Worm (Caenorhabditis elegans) whole organism, mixed stage, embryonic: ENCODE measurements around the gene W02B12.16.

Source experiments
- M03D4.4 ChIP-seq: sonication (generic microtip); optimal IDR thresholded peaks from 2 replicates; lab custom pipeline; 2017; ENCODE audit warnings: mild to moderate bottlenecking, missing genetic modification characterization, missing compliant biosample characterization
- bed-3 ChIP-seq: fragments of 200-800 bp; sonication (Bioruptor generic); optimal IDR thresholded peaks from 3 replicates; lab custom pipeline; 2018; ENCODE audit warnings: mild to moderate bottlenecking, missing genetic modification characterization, moderate library complexity, missing compliant biosample characterization
- blmp-1 ChIP-seq: fragments of 150-350 bp; optimal IDR thresholded peaks from 2 replicates; lab custom pipeline; 2014; ENCODE audit warnings: missing biosample characterization, missing genetic modification characterization
- ceh-39 ChIP-seq: fragments of 150-350 bp; optimal IDR thresholded peaks from 2 replicates; lab custom pipeline; 2014; ENCODE audit warnings: missing biosample characterization, missing genetic modification characterization
- ceh-83 ChIP-seq: fragments of 200-800 bp; sonication (Bioruptor generic); optimal IDR thresholded peaks from 2 replicates; lab custom pipeline; 2018; ENCODE audit warnings: mild to moderate bottlenecking, missing genetic modification characterization, missing compliant biosample characterization
- ces-1 ChIP-seq: fragments of 150-350 bp; optimal IDR thresholded peaks from 2 replicates; lab custom pipeline; 2014; ENCODE audit warnings: missing biosample characterization, missing genetic modification reagents, missing genetic modification characterization
- cnd-1 ChIP-seq: fragments of 200-800 bp; sonication (Bioruptor generic); optimal IDR thresholded peaks from 2 replicates; lab custom pipeline; 2018; ENCODE audit warnings: mild to moderate bottlenecking, missing genetic modification characterization, missing compliant biosample characterization
- drap-1 ChIP-seq: fragments of 200-800 bp; sonication (Bioruptor generic); optimal IDR thresholded peaks from 3 replicates; lab custom pipeline; 2018; ENCODE audit warnings: mild to moderate bottlenecking, missing genetic modification characterization, missing compliant biosample characterization
- elt-1 ChIP-seq: sonication (generic microtip); optimal IDR thresholded peaks from 2 replicates; lab custom pipeline; 2017; ENCODE audit warnings: missing genetic modification characterization, mild to moderate bottlenecking, missing compliant biosample characterization, antibody characterized with exemption, moderate library complexity, borderline replicate concordance; ENCODE audit not compliant: insufficient read depth
- elt-3 ChIP-seq: fragments of 150-350 bp; optimal IDR thresholded peaks from 2 replicates; lab custom pipeline; 2014; ENCODE audit warnings: missing biosample characterization, missing genetic modification characterization
- flh-1 ChIP-seq: fragments of 200-800 bp; sonication (Bioruptor generic); optimal IDR thresholded peaks from 2 replicates; lab custom pipeline; 2018; ENCODE audit warnings: mild to moderate bottlenecking, missing genetic modification characterization, moderate library complexity, missing compliant biosample characterization
- ham-2 ChIP-seq: fragments of 200-800 bp; sonication (Bioruptor generic); optimal IDR thresholded peaks from 2 replicates; lab custom pipeline; 2018; ENCODE audit warnings: mild to moderate bottlenecking, missing genetic modification characterization, missing compliant biosample characterization
- hlh-1 ChIP-seq: fragments of 150-350 bp; optimal IDR thresholded peaks from 2 replicates; lab custom pipeline; 2014; ENCODE audit warnings: missing biosample characterization, missing genetic modification reagents, missing genetic modification characterization
- lin-13 ChIP-seq: fragments of 150-350 bp; optimal IDR thresholded peaks from 2 replicates; lab custom pipeline; 2014; ENCODE audit warnings: missing biosample characterization, missing genetic modification characterization
- lin-32 ChIP-seq: fragments of 200-800 bp; sonication (Bioruptor generic); optimal IDR thresholded peaks from 2 replicates; lab custom pipeline; 2018; ENCODE audit warnings: mild to moderate bottlenecking, missing genetic modification characterization, missing compliant biosample characterization
- lsy-2 ChIP-seq: fragments of 150-350 bp; optimal IDR thresholded peaks from 2 replicates; lab custom pipeline; 2014; ENCODE audit warnings: missing biosample characterization, missing genetic modification characterization
- mep-1 ChIP-seq: fragments of 150-350 bp; optimal IDR thresholded peaks from 2 replicates; lab custom pipeline; 2017; ENCODE audit warnings: missing biosample characterization, missing genetic modification reagents, missing genetic modification characterization, inconsistent platforms
- mls-2 ChIP-seq: sonication (generic microtip); optimal IDR thresholded peaks from 2 replicates; lab custom pipeline; 2016; ENCODE audit warnings: mild to moderate bottlenecking, missing genetic modification characterization, moderate library complexity, missing compliant biosample characterization
- nhr-12 ChIP-seq: fragments of 150-350 bp; optimal IDR thresholded peaks from 2 replicates; lab custom pipeline; 2014; ENCODE audit warnings: missing biosample characterization, missing genetic modification characterization
- nhr-2 ChIP-seq: fragments of 150-350 bp; optimal IDR thresholded peaks from 2 replicates; lab custom pipeline; 2014; ENCODE audit warnings: missing biosample characterization, missing genetic modification characterization
- nhr-237 ChIP-seq: fragments of 150-350 bp; optimal IDR thresholded peaks from 2 replicates; lab custom pipeline; 2014; ENCODE audit warnings: missing biosample characterization, missing genetic modification characterization
- nhr-28 ChIP-seq: fragments of 150-350 bp; optimal IDR thresholded peaks from 2 replicates; lab custom pipeline; 2014; ENCODE audit warnings: missing biosample characterization, missing genetic modification characterization
- pha-4 ChIP-seq: fragments of 150-350 bp; optimal IDR thresholded peaks from 2 replicates; lab custom pipeline; 2018; ENCODE audit warnings: missing biosample characterization, missing genetic modification reagents, missing genetic modification characterization
- sem-2 ChIP-seq: fragments of 200-800 bp; sonication (Bioruptor generic); optimal IDR thresholded peaks from 2 replicates; lab custom pipeline; 2018; ENCODE audit warnings: mild to moderate bottlenecking, missing genetic modification characterization, missing compliant biosample characterization
- snpc-4 ChIP-seq: fragments of 150-350 bp; optimal IDR thresholded peaks from 2 replicates; lab custom pipeline; 2014; ENCODE audit warnings: missing biosample characterization, missing genetic modification characterization
- sptf-1 ChIP-seq: sonication (generic microtip); optimal IDR thresholded peaks from 2 replicates; lab custom pipeline; 2017; ENCODE audit warnings: mild to moderate bottlenecking, missing genetic modification characterization, moderate library complexity, missing compliant biosample characterization
- tbx-8 ChIP-seq: fragments of 200-800 bp; sonication (Bioruptor generic); optimal IDR thresholded peaks from 2 replicates; lab custom pipeline; 2018; ENCODE audit warnings: mild to moderate bottlenecking, missing genetic modification characterization, moderate library complexity, missing compliant biosample characterization
- unc-120 ChIP-seq: sonication (generic microtip); optimal IDR thresholded peaks from 2 replicates; lab custom pipeline; 2017; ENCODE audit warnings: missing genetic modification characterization, missing compliant biosample characterization; ENCODE audit not compliant: poor library complexity, severe bottlenecking
- unc-39 ChIP-seq: fragments of 150-350 bp; optimal IDR thresholded peaks from 2 replicates; lab custom pipeline; 2014; ENCODE audit warnings: missing biosample characterization, missing genetic modification characterization
- unc-62 ChIP-seq: fragments of 150-350 bp; optimal IDR thresholded peaks from 2 replicates; lab custom pipeline; 2014; ENCODE audit warnings: missing biosample characterization, missing genetic modification reagents, missing genetic modification characterization
- zip-8 ChIP-seq: fragments of 150-350 bp; optimal IDR thresholded peaks from 2 replicates; lab custom pipeline; 2014; ENCODE audit warnings: missing biosample characterization, missing genetic modification characterization
- ztf-11 ChIP-seq: fragments of 150-350 bp; optimal IDR thresholded peaks from 2 replicates; lab custom pipeline; 2014; ENCODE audit warnings: missing biosample characterization, missing genetic modification characterization

Gene W02B12.16

DNA sequence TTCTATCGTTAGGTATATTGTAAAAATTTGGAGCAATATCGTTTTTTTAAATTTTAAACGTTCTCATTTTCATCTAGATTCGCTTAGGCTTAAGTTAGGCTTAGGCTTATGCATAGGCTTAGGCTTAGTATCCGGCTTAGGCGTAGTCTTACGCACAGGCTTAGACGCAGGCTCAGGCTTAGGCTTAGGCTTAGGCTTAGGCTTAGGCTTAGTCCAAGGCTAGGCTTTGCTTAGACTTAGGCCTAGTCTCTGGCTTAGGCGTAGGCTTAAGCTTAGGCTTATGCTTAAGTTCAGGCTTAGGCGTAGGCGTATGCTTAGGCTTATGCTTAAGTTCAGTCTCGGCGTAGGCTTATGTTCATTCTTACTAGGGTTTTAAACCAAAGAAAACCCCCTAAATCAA lies 27.5 kb upstream of the W02B12.16 start:
- peak; percentile 23 for TF ChIP-seq ham-2 (GFP tag; lab: Kevin White, UChicago)
- TF ChIP-seq sptf-1 (tag; lab: Kevin White, UChicago), result peak; percentile 23
- TF ChIP-seq mep-1 (tag; lab: Kevin White, UChicago), result no peak

ce11 chrII:11501956-11502355 lies 25.6 kb upstream of the W02B12.16 start:
- TF ChIP-seq lin-13 (tag; lab: Kevin White, UChicago) (no peak), pha-4 (tag; lab: Kevin White, UChicago) (no peak), lin-32 (GFP tag; lab: Kevin White, UChicago) (no peak), drap-1 (GFP tag; lab: Kevin White, UChicago) (no peak), flh-1 (GFP tag; lab: Kevin White, UChicago) (no peak), elt-3 (tag; lab: Kevin White, UChicago) (peak; percentile 93), unc-120 (tag; lab: Kevin White, UChicago) (no peak), tbx-8 (no peak), unc-39 (tag; lab: Kevin White, UChicago) (no peak), sptf-1 (tag; lab: Kevin White, UChicago) (no peak), lsy-2 (tag; lab: Kevin White, UChicago) (no peak), bed-3 (GFP tag; lab: Kevin White, UChicago) (no peak), ceh-39 (tag; lab: Kevin White, UChicago) (no peak), cnd-1 (no peak), unc-62 (no peak), ces-1 (GFP tag; lab: Kevin White, UChicago) (no peak), blmp-1 (tag; lab: Kevin White, UChicago) (peak; percentile 91), ham-2 (GFP tag; lab: Kevin White, UChicago) (peak; percentile 59), zip-8 (tag; lab: Kevin White, UChicago) (no peak), ceh-83 (GFP tag; lab: Kevin White, UChicago) (no peak), hlh-1 (tag; lab: Kevin White, UChicago) (no peak), M03D4.4 (no peak), elt-1 (tag; lab: Kevin White, UChicago) (peak; percentile 35)

ce11 chrII:11500198-11500597 lies 23.9 kb upstream of the W02B12.16 start, which contains the start of gene B0334.20:
B0334.20 (minus strand) TSS chrII:11500459.
- no peak for TF ChIP-seq ces-1 (GFP tag; lab: Kevin White, UChicago)
- TF ChIP-seq hlh-1 (tag; lab: Kevin White, UChicago), result no peak
- TF ChIP-seq lin-32 (GFP tag; lab: Kevin White, UChicago), result no peak
- no peak for TF ChIP-seq mep-1 (tag; lab: Kevin White, UChicago)
- TF ChIP-seq ham-2 (GFP tag; lab: Kevin White, UChicago), result no peak
- no peak for TF ChIP-seq nhr-12 (tag; lab: Kevin White, UChicago)
- TF ChIP-seq mls-2, result no peak
- TF ChIP-seq sem-2 (GFP tag; lab: Kevin White, UChicago), result no peak
- TF ChIP-seq unc-120 (tag; lab: Kevin White, UChicago), result no peak
- TF ChIP-seq ceh-83 (GFP tag; lab: Kevin White, UChicago), result no peak
- TF ChIP-seq elt-3 (tag; lab: Kevin White, UChicago), result no peak
- TF ChIP-seq nhr-28 (tag; lab: Kevin White, UChicago), result no peak
- TF ChIP-seq ztf-11, result no peak
- TF ChIP-seq nhr-237 (tag; lab: Kevin White, UChicago), result no peak
- no peak for TF ChIP-seq unc-62
- no peak for TF ChIP-seq drap-1 (GFP tag; lab: Kevin White, UChicago)
- TF ChIP-seq, all 35 proteins: peak for 0

ce11 chrII:11497365-11497764 lies 21.1 kb upstream of the W02B12.16 start, which contains the start of gene B0334.5:
B0334.5 (plus strand) TSS chrII:11497665.
- TF ChIP-seq ceh-83 (GFP tag; lab: Kevin White, UChicago) (no peak), ham-2 (GFP tag; lab: Kevin White, UChicago) (no peak), nhr-12 (tag; lab: Kevin White, UChicago) (no peak), lsy-2 (tag; lab: Kevin White, UChicago) (no peak), tbx-8 (no peak), unc-39 (tag; lab: Kevin White, UChicago) (no peak)
- TF ChIP-seq, all 35 proteins: peak for 0

ce11 chrII:11496767-11497166 lies 20.5 kb upstream of the W02B12.16 start, which contains the start of gene emc-5:
emc-5 (plus strand) TSS chrII:11496780.
- peak; percentile 66 for TF ChIP-seq hlh-1 (tag; lab: Kevin White, UChicago)
- no peak for TF ChIP-seq sptf-1 (tag; lab: Kevin White, UChicago)
- peak; percentile 49 for TF ChIP-seq unc-62
- TF ChIP-seq unc-120 (tag; lab: Kevin White, UChicago), result peak; percentile 57
- no peak for TF ChIP-seq snpc-4
- no peak for TF ChIP-seq unc-39 (tag; lab: Kevin White, UChicago)
- no peak for TF ChIP-seq nhr-2 (tag; lab: Kevin White, UChicago)
